Worm (Caenorhabditis elegans) whole organism, L4 larva: ENCODE data around the gene mec-12.

Experiments
- lin-39 ChIP-seq: fragments of 150-350 bp; optimal IDR thresholded peaks from 2 replicates; lab custom pipeline; 2014; ENCODE audit warnings: missing biosample characterization, missing genetic modification reagents, missing genetic modification characterization
- unc-62 ChIP-seq, 3 experiments: fragments of 150-350 bp in 1 of 3; sonication (generic microtip); optimal IDR thresholded peaks in 2 of 3; peaks in 1 of 3; 1 replicate in 1 of 3; 2 replicates in 2 of 3; lab custom pipeline; 2014 to 2017; ENCODE audit warnings: missing biosample characterization in 3 of 3, missing genetic modification characterization in 3 of 3, missing genetic modification reagents in 3 of 3, missing genotype in 1 of 3

ce11 chrIII:3185232-3185631 is 46.2 kb upstream of the mec-12 start:
- TF ChIP-seq unc-62 (GFP tag; optimal IDR thresholded peaks at IDR 0.05 in 1 of 2; lab: Kevin White, UChicago) (no peak), unc-62 (tag; optimal IDR thresholded peaks at IDR 0.05; lab: Kevin White, UChicago) (no peak), lin-39 (tag; lab: Kevin White, UChicago) (no peak)
